Worm (Caenorhabditis elegans) whole organism, midembryonic: ENCODE data around the gene fbxb-50.

Source experiments
- T22C8.4 ChIP-seq: fragments of 200-800 bp; sonication (Bioruptor generic); IDR thresholded peaks from 2 replicates; pipeline ENCODE4 v1.3.6; 2022; ENCODE audit warnings: missing genetic modification characterization, missing compliant biosample characterization
- cog-1 ChIP-seq: sonication (generic microtip); optimal IDR thresholded peaks from 2 replicates; lab custom pipeline; 2016; ENCODE audit warnings: missing genetic modification characterization, missing compliant biosample characterization
- flt-1 ChIP-seq: fragments of 200-800 bp; sonication (Bioruptor generic); IDR thresholded peaks from 2 replicates; pipeline ENCODE4 v1.3.6; 2022; ENCODE audit warnings: missing genetic modification characterization, missing compliant biosample characterization
- klf-2 ChIP-seq: fragments of 200-800 bp; sonication (Bioruptor generic); conservative IDR thresholded peaks from 2 replicates; pipeline ENCODE4 v1.3.6; 2022; ENCODE audit warnings: missing genetic modification reagents, missing genetic modification characterization, missing compliant biosample characterization
- med-1 ChIP-seq: sonication (generic microtip); optimal IDR thresholded peaks from 2 replicates; lab custom pipeline; 2017; ENCODE audit warnings: missing genetic modification characterization, mild to moderate bottlenecking, missing compliant biosample characterization, antibody characterized with exemption, missing genetic modification reagents; ENCODE audit not compliant: insufficient read depth
- ref-1 ChIP-seq: fragments of 200-800 bp; sonication (Bioruptor generic); conservative IDR thresholded peaks from 2 replicates; pipeline ENCODE4 v1.3.6; 2022; ENCODE audit warnings: missing genetic modification reagents, missing genetic modification characterization, missing compliant biosample characterization
- tab-1 ChIP-seq: fragments of 200-800 bp; sonication (Bioruptor generic); IDR thresholded peaks from 2 replicates; pipeline ENCODE4 v1.3.6; 2022; ENCODE audit warnings: missing genetic modification characterization, missing compliant biosample characterization
- ztf-23 ChIP-seq: fragments of 200-800 bp; sonication (Bioruptor generic); IDR thresholded peaks from 2 replicates; pipeline ENCODE4 v1.3.6; 2022; ENCODE audit warnings: missing genetic modification reagents, missing genetic modification characterization, missing compliant biosample characterization
- ztf-29 ChIP-seq: fragments of 200-800 bp; sonication (Bioruptor generic); IDR thresholded peaks from 2 replicates; pipeline ENCODE4 v1.3.6; 2022; ENCODE audit warnings: missing genetic modification reagents, missing genetic modification characterization, missing compliant biosample characterization

Gene fbxb-50

DNA sequence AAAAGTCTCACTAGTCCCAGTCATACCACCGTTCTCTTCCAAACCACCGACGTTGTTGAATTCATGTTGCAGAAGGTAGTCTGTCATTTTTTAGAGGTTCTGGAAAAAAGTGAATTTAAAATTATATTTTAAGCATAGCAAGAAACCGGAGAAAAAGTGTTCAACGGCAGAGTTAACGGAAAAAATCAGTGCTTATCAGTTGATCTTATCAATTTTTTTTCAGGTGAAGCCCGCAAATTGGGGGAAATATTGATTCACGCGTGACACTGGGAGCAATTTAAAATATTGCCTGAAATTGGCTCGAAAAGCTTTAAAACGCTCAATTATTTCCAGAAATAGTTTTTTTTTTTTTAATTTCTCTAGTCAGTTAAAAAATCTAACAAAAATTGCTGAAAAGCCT, 23.6 kb downstream of the fbxb-50 start, which contains the start of gene math-38:
Gene math-38, minus strand, starts transcription at position 101 of the 400 bp plus-strand sequence.
- TF ChIP-seq cog-1 (tag; lab: Kevin White, UChicago): no peak
- no peak for TF ChIP-seq T22C8.4 (GFP tag; lab: Robert Waterston, UW)
- no peak for TF ChIP-seq med-1 (GFP tag; lab: Kevin White, UChicago)
- TF ChIP-seq flt-1 (GFP tag; lab: Robert Waterston, UW): no peak

DNA sequence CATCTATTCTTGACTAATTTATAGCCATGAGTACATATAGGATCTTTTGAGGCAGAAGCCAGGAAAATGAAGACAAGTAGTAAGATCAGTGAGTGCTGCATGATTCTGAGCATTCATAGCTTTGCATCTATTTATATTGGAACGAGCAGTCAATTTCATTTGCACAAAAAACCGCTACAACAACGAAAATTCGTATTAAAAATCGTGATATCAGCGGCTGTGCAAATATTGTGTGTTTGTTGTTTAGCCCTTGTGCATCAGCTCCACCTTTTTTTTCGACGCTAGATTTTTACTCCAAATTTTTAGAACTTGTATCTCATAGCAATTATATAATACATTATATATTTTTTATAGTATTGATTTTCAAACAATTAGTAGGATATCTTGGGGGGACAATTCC, 27.9 kb downstream of the fbxb-50 start, which contains the start of gene clec-21:
Gene clec-21, minus strand, starts transcription at position 101 of the 400 bp plus-strand sequence.
- TF ChIP-seq ztf-23 (no peak), klf-2 (no peak), ref-1 (no peak), tab-1 (GFP tag; lab: Robert Waterston, UW) (no peak), flt-1 (GFP tag; lab: Robert Waterston, UW) (no peak), med-1 (GFP tag; lab: Kevin White, UChicago) (no peak), ztf-29 (GFP tag; lab: Robert Waterston, UW) (no peak), T22C8.4 (GFP tag; lab: Robert Waterston, UW) (no peak), cog-1 (tag; lab: Kevin White, UChicago) (no peak)

DNA sequence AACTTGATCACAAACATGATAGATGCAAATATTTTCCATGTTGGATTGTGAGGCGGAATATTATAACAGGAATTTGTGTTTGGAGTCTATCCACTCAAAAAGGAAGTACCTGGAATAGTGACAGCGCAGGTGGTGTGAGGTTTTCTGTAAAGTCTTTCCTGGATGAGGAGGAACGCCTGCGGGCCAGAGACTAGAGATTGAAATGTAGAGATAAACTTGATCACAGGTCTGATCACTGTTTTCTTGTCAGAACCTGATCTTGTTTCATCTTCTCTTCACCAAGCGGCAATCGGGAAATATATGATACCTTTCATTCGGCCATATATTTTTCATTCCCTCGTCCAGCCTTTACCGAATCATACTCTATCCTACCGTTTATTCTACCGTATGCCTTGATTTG, 30.1 kb downstream of the fbxb-50 start, which contains the start of gene T07H3.8:
Gene T07H3.8, plus strand, starts transcription at position 301 of the 400 bp plus-strand sequence.
- TF ChIP-seq T22C8.4 (GFP tag; lab: Robert Waterston, UW) (no peak), ztf-23 (no peak), flt-1 (GFP tag; lab: Robert Waterston, UW) (no peak), klf-2 (no peak), ztf-29 (GFP tag; lab: Robert Waterston, UW) (no peak), cog-1 (tag; lab: Kevin White, UChicago) (no peak), tab-1 (GFP tag; lab: Robert Waterston, UW) (no peak), ref-1 (no peak), med-1 (GFP tag; lab: Kevin White, UChicago) (no peak)

DNA sequence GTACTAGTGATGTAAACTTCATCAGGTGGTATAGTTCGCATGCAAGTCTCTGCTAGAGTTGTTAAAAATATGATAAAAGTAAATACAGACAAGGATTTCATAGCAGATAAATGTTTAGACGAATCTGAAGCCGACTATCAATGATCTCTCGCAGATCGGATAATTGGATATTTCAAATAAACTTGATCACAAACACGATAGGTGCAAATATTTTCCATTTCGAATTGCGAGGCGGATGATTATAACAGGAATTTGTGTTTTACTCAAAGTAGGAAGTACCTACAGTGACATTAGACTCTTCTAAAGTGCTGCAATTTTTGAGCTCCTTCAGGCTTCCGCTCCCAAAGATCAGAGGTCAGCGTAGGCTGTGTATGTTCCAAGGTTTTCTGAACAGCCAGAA, 33.6 kb downstream of the fbxb-50 start, which contains the start of gene T07H3.7:
Gene T07H3.7, minus strand, starts transcription at position 101 of the 400 bp plus-strand sequence.
- no peak for TF ChIP-seq tab-1 (GFP tag; lab: Robert Waterston, UW)
- no peak for TF ChIP-seq T22C8.4 (GFP tag; lab: Robert Waterston, UW)
- no peak for TF ChIP-seq flt-1 (GFP tag; lab: Robert Waterston, UW)
- no peak for TF ChIP-seq cog-1 (tag; lab: Kevin White, UChicago)
- no peak for TF ChIP-seq med-1 (GFP tag; lab: Kevin White, UChicago)
- TF ChIP-seq klf-2: no peak
- TF ChIP-seq ztf-29 (GFP tag; lab: Robert Waterston, UW): no peak
- no peak for TF ChIP-seq ztf-23
- TF ChIP-seq ref-1: no peak

DNA sequence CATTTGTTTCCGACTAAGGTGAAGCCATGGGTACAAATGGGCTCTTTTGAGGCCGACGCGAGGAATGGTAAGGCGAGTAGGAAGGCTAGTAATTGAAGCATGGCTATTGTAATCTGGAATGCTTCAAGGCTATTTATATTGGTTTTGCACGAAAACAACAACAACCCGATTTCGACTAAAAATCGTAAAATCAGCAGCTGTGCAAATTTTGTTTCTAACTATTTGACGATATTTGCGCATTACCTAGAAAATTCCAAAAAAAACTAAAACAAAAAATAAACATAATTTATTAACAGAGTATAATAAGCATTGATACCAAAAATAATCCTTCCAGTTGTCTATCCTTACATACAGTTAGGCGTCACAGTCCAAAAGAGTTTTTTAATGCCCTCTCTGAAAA, 38.9 kb downstream of the fbxb-50 start, which contains the start of gene clec-20:
Gene clec-20, minus strand, starts transcription at position 101 of the 400 bp plus-strand sequence.
- no peak for TF ChIP-seq tab-1 (GFP tag; lab: Robert Waterston, UW)
- TF ChIP-seq klf-2: no peak
- no peak for TF ChIP-seq ztf-23
- TF ChIP-seq cog-1 (tag; lab: Kevin White, UChicago): no peak
- no peak for TF ChIP-seq T22C8.4 (GFP tag; lab: Robert Waterston, UW)
- TF ChIP-seq ref-1: no peak
- no peak for TF ChIP-seq med-1 (GFP tag; lab: Kevin White, UChicago)
- no peak for TF ChIP-seq ztf-29 (GFP tag; lab: Robert Waterston, UW)
- TF ChIP-seq flt-1 (GFP tag; lab: Robert Waterston, UW): no peak

DNA sequence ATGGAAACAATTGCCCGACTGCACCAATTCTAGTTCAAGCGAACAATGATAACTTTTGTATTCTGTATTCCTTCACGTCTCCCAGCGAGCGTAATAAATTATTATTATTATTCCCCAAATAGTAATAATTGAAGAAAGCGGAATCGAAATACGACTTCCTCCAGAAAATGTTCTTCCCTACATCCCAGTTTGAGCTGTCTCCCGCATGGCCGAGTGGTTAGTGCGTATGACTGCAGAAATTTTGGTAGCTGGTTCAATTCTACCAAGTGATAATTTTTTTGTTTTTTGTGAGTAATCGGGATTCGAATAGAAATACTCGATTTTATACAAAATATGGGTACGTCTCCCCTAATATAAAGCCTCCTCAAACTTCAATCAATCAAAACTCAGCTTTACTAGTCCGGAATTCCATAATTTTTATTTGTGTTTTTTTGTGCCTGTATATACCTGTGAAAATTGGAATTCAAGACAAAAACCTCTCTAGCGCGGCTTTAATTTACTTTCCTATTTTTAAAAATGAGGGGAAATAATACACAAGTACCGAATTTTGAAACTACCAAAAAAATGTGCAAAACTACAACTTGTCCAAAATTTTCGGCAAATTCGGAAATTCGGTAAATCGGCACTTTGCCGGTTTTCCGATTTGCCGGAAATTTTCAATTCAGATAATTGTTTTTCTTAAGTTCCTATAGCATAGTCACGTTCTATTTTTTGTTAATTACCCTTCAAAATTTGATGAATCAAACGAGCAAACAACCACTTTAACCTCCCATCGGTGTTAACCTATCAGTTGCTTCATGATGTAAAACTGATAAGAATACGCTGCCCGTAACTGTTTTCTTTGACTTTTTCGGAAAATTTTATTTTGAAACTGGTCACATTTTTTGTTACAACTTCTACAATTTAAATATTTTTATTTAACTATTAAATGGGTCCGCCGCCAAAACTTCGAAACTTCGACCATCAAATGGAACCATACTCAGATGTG, 41.2 kb downstream of the fbxb-50 start, which contains the start of gene bath-46:
Gene bath-46, plus strand, starts transcription at position 806 of the 988 bp plus-strand sequence.
- no peak for TF ChIP-seq cog-1 (tag; lab: Kevin White, UChicago)
- TF ChIP-seq ztf-29 (GFP tag; lab: Robert Waterston, UW): no peak
- TF ChIP-seq med-1 (GFP tag; lab: Kevin White, UChicago): no peak
- TF ChIP-seq T22C8.4 (GFP tag; lab: Robert Waterston, UW): no peak

DNA sequence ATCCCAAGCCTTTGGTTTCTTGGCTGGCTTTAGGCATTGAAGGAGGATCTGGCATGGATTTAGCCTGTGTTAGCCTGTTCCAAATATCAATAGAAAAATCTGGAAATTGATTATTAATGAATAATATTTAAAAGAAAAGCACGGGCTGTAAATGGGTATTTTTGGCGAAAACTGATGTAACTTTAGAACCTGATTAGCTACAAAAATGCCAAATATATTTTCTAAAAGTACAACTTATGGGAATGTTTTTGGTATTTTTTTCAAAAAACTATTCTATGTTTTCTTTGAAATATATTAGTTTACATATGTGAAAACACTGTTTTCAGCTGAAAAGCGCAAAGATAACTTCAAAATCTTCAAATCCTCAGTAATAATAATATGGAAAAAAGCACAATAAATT, 44.4 kb downstream of the fbxb-50 start, which contains the start of gene bath-26:
Gene bath-26, minus strand, starts transcription at position 101 of the 400 bp plus-strand sequence.
- TF ChIP-seq ztf-23 (no peak), T22C8.4 (GFP tag; lab: Robert Waterston, UW) (no peak), klf-2 (no peak), cog-1 (tag; lab: Kevin White, UChicago) (no peak), flt-1 (GFP tag; lab: Robert Waterston, UW) (no peak)

DNA sequence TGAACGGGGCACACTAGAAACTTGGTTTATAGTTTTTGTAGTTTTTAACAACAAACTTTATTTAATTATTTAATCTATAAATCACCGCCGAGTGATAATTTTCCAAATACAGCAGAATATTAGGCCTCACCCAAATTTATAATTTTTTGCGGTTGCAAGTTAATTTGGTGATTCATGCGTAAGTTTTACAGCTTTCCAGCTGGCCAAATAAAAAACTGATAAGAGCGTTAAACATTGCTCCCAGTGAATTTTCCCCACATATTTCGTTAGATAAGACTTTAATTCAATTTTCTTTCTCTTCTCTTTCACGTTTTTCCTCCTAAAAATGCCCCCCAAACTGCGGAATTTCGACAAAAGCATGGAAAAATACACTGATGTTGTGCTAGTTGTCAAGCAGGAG, 45.3 kb downstream of the fbxb-50 start, which contains the start of gene bath-47:
Gene bath-47, plus strand, starts transcription at position 305 of the 400 bp plus-strand sequence.
- TF ChIP-seq T22C8.4 (GFP tag; lab: Robert Waterston, UW) (no peak), med-1 (GFP tag; lab: Kevin White, UChicago) (no peak), flt-1 (GFP tag; lab: Robert Waterston, UW) (no peak), ref-1 (no peak), klf-2 (no peak), tab-1 (GFP tag; lab: Robert Waterston, UW) (no peak), ztf-29 (GFP tag; lab: Robert Waterston, UW) (no peak), cog-1 (tag; lab: Kevin White, UChicago) (no peak), ztf-23 (no peak)

DNA sequence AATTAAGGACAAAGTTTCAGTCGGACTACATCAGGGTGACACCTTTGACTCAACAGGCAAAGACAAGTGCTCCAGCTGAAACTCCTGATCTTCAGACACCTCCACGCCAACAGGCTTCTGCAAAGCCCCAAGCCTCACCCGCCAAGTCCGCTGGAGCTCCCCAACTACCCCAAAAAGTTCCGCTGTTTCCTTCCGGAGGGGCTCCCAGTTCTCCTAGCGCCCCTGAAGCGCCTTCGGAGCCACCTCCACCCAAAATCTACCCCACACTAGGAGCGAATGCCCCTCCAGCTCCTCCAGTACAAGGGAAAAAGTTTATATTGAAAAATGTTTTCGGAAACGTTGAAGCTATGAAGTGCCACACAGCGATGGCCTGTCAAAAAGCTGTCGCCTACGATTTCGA, 46.8 kb downstream of the fbxb-50 start:
- TF ChIP-seq tab-1 (GFP tag; lab: Robert Waterston, UW): no peak
- TF ChIP-seq med-1 (GFP tag; lab: Kevin White, UChicago): no peak
- no peak for TF ChIP-seq T22C8.4 (GFP tag; lab: Robert Waterston, UW)
- no peak for TF ChIP-seq ref-1
- no peak for TF ChIP-seq ztf-29 (GFP tag; lab: Robert Waterston, UW)
